In genomic region chr3R:9053021-9053420, dm6 we compare ENCODE assay signal across 6 fruit fly cellular contexts.
A peak's percentile ranks its signal among the peaks of the same experiment; 100 is the strongest.
TF ChIP-seq lines count a peak whose summit lies in the region.

No protein-coding gene starts in this region.

- TF ChIP-seq CTCF in whole organism, embryonic (GFP tag; optimal IDR thresholded peaks at IDR 0.05; lab: Kevin White, UChicago) = no peak

TF ChIP-seq in whole organism, 6 proteins besides CTCF, POLR2A, EP300 and RAD21:
- no peak for TF ChIP-seq usp (GFP tag; optimal IDR thresholded peaks at IDR 0.05; lab: Kevin White, UChicago)
- TF ChIP-seq psq (optimal IDR thresholded peaks at IDR 0.05; lab: Kevin White, UChicago) = no peak
- peak; percentile 93 for TF ChIP-seq Dll (optimal IDR thresholded peaks at IDR 0.05; lab: Kevin White, UChicago)

TF ChIP-seq in whole organism, adult, 20 proteins besides CTCF, POLR2A, EP300 and RAD21 (continues in another document):
- peak; percentile 52 for TF ChIP-seq tj (GFP tag; optimal IDR thresholded peaks at IDR 0.05; lab: Kevin White, UChicago)
- TF ChIP-seq pad (GFP tag; optimal IDR thresholded peaks at IDR 0.05; lab: Kevin White, UChicago) = peak; percentile 88
- peak; percentile 40 for TF ChIP-seq ovo (GFP tag; optimal IDR thresholded peaks at IDR 0.05; lab: Kevin White, UChicago)
- no peak for TF ChIP-seq CG11617 (GFP tag; optimal IDR thresholded peaks at IDR 0.05; lab: Kevin White, UChicago)
- peak; percentile 87 for TF ChIP-seq Mnt (GFP tag; optimal IDR thresholded peaks at IDR 0.05; lab: Kevin White, UChicago)
- TF ChIP-seq CG7045 (GFP tag; optimal IDR thresholded peaks at IDR 0.05; lab: Kevin White, UChicago) = peak; percentile 34
- TF ChIP-seq CG5204 (GFP tag; optimal IDR thresholded peaks at IDR 0.05; lab: Kevin White, UChicago) = no peak
- peak; percentile 17 for TF ChIP-seq CG14711 (tag; optimal IDR thresholded peaks at IDR 0.05; lab: Kevin White, UChicago)
- TF ChIP-seq CG33017 (tag; optimal IDR thresholded peaks at IDR 0.05; lab: Kevin White, UChicago) = peak; percentile 61
- peak; percentile 46 for TF ChIP-seq CG7101 (tag; optimal IDR thresholded peaks at IDR 0.05; lab: Kevin White, UChicago)
- no peak for TF ChIP-seq cnc (optimal IDR thresholded peaks at IDR 0.05; lab: Kevin White, UChicago)
- TF ChIP-seq toe (GFP tag; optimal IDR thresholded peaks at IDR 0.05; lab: Kevin White, UChicago) = no peak
- TF ChIP-seq CG12768 (GFP tag; optimal IDR thresholded peaks at IDR 0.05; lab: Kevin White, UChicago) = peak; percentile 71
- peak; percentile 35 for TF ChIP-seq bab1 (GFP tag; optimal IDR thresholded peaks at IDR 0.05; lab: Kevin White, UChicago)
- peak; percentile 92 for TF ChIP-seq cic (GFP tag; optimal IDR thresholded peaks at IDR 0.05; lab: Kevin White, UChicago)
- TF ChIP-seq Clk (GFP tag; optimal IDR thresholded peaks at IDR 0.05; lab: Kevin White, UChicago) = peak; percentile 35
- TF ChIP-seq kay (GFP tag; lab: Kevin White, UChicago; ENCODE audit: borderline replicate concordance) = no peak
- peak; percentile 9 for TF ChIP-seq Crg-1 (GFP tag; optimal IDR thresholded peaks at IDR 0.05; lab: Kevin White, UChicago)

TF ChIP-seq in whole organism, embryonic, 481 proteins besides CTCF, POLR2A, EP300 and RAD21 (continues in another document):
- TF ChIP-seq CG33557 (GFP tag; optimal IDR thresholded peaks at IDR 0.05; lab: Kevin White, UChicago) = peak; percentile 27
- TF ChIP-seq ac (GFP tag; optimal IDR thresholded peaks at IDR 0.05; lab: Kevin White, UChicago) = no peak
- TF ChIP-seq CG15269 (tag; optimal IDR thresholded peaks at IDR 0.05; lab: Kevin White, UChicago) = peak; percentile 46
- peak; percentile 46 to 67 for TF ChIP-seq Pdp1 (GFP tag; optimal IDR thresholded peaks at IDR 0.05; lab: Kevin White, UChicago)
- peak; percentile 37 for TF ChIP-seq bigmax (GFP tag; optimal IDR thresholded peaks at IDR 0.05; lab: Kevin White, UChicago)
- TF ChIP-seq CG7987 (GFP tag; optimal IDR thresholded peaks at IDR 0.05; lab: Kevin White, UChicago) = peak; percentile 64
- peak; percentile 86 for TF ChIP-seq abd-A (tag; optimal IDR thresholded peaks at IDR 0.05; lab: Kevin White, UChicago)
- TF ChIP-seq cg (GFP tag; optimal IDR thresholded peaks at IDR 0.05; lab: Kevin White, UChicago) = peak; percentile 81
- TF ChIP-seq eyg (GFP tag; optimal IDR thresholded peaks at IDR 0.05; lab: Kevin White, UChicago) = peak; percentile 46
- TF ChIP-seq Myb (GFP tag; optimal IDR thresholded peaks at IDR 0.05; lab: Kevin White, UChicago) = peak; percentile 32
- TF ChIP-seq CG4282 (GFP tag; optimal IDR thresholded peaks at IDR 0.05; lab: Kevin White, UChicago) = peak; percentile 62
- TF ChIP-seq onecut (GFP tag; IDR thresholded peaks at IDR 0.05; lab: Robert Waterston, UW) = peak; percentile 64
- peak; percentile 33 for TF ChIP-seq dmrt99B (tag; optimal IDR thresholded peaks at IDR 0.05; lab: Kevin White, UChicago)
- TF ChIP-seq dm (GFP tag; optimal IDR thresholded peaks at IDR 0.05; lab: Kevin White, UChicago) = peak; percentile 64
- peak; percentile 77 for TF ChIP-seq ERR (GFP tag; optimal IDR thresholded peaks at IDR 0.05; lab: Kevin White, UChicago)
- TF ChIP-seq CG7271 (tag; optimal IDR thresholded peaks at IDR 0.05; lab: Kevin White, UChicago) = no peak
- no peak for TF ChIP-seq CG9437 (GFP tag; optimal IDR thresholded peaks at IDR 0.05; lab: Kevin White, UChicago)
- TF ChIP-seq zen2 (GFP tag; IDR thresholded peaks at IDR 0.05; lab: Robert Waterston, UW; ENCODE audit: partially characterized antibody) = no peak

TF ChIP-seq in whole organism, prepupa, 60 proteins besides CTCF, POLR2A, EP300 and RAD21 (continues in another document):
- no peak for TF ChIP-seq CG10631 (GFP tag; optimal IDR thresholded peaks at IDR 0.05; lab: Kevin White, UChicago)
- peak; percentile 82 for TF ChIP-seq net (GFP tag; optimal IDR thresholded peaks at IDR 0.05; lab: Kevin White, UChicago)
- peak; percentile 75 for TF ChIP-seq CG9139 (GFP tag; optimal IDR thresholded peaks at IDR 0.05; lab: Kevin White, UChicago)
- TF ChIP-seq topi (GFP tag; optimal IDR thresholded peaks at IDR 0.05; lab: Kevin White, UChicago) = peak; percentile 46
- TF ChIP-seq Hr39 (GFP tag; optimal IDR thresholded peaks at IDR 0.05; lab: Kevin White, UChicago) = peak; percentile 19
- peak; percentile 38 for TF ChIP-seq CG34406 (GFP tag; optimal IDR thresholded peaks at IDR 0.05; lab: Kevin White, UChicago)
- peak; percentile 89 for TF ChIP-seq Eip78C (GFP tag; lab: Kevin White, UChicago)
- no peak for TF ChIP-seq CG11294 (GFP tag; IDR thresholded peaks at IDR 0.05; lab: Robert Waterston, UW)
- peak; percentile 57 for TF ChIP-seq CG32006 (GFP tag; optimal IDR thresholded peaks at IDR 0.05; lab: Kevin White, UChicago)
- peak; percentile 53 for TF ChIP-seq CG3032 (tag; optimal IDR thresholded peaks at IDR 0.05; lab: Kevin White, UChicago)
- no peak for TF ChIP-seq Eip93F (GFP tag; optimal IDR thresholded peaks at IDR 0.05; lab: Kevin White, UChicago)
- TF ChIP-seq salr (GFP tag; optimal IDR thresholded peaks at IDR 0.05; lab: Kevin White, UChicago) = no peak
- TF ChIP-seq fd59A (GFP tag; optimal IDR thresholded peaks at IDR 0.05; lab: Kevin White, UChicago) = no peak
- TF ChIP-seq OdsH (GFP tag; optimal IDR thresholded peaks at IDR 0.05; lab: Kevin White, UChicago) = peak; percentile 36
- TF ChIP-seq spab (GFP tag; optimal IDR thresholded peaks at IDR 0.05; lab: Kevin White, UChicago) = peak; percentile 68
- TF ChIP-seq CG7368 (GFP tag; optimal IDR thresholded peaks at IDR 0.05; lab: Kevin White, UChicago) = peak; percentile 46
- TF ChIP-seq Smox (GFP tag; optimal IDR thresholded peaks at IDR 0.05; lab: Kevin White, UChicago) = peak; percentile 48
- no peak for TF ChIP-seq CG15336 (GFP tag; IDR thresholded peaks at IDR 0.05; lab: Robert Waterston, UW)
- peak; percentile 71 for TF ChIP-seq CG16779 (tag; optimal IDR thresholded peaks at IDR 0.05; lab: Kevin White, UChicago)

TF ChIP-seq in whole organism, pupa, 21 proteins besides CTCF, POLR2A, EP300 and RAD21:
- TF ChIP-seq CG9948 (tag; optimal IDR thresholded peaks at IDR 0.05; lab: Kevin White, UChicago) = no peak
- TF ChIP-seq CG12605 (GFP tag; IDR thresholded peaks at IDR 0.05; lab: Robert Waterston, UW) = no peak
- no peak for TF ChIP-seq fd96Ca (GFP tag; IDR thresholded peaks at IDR 0.05; lab: Robert Waterston, UW)
- TF ChIP-seq CG32121 (GFP tag; IDR thresholded peaks at IDR 0.05; lab: Robert Waterston, UW) = no peak
- TF ChIP-seq CG8301 (tag; optimal IDR thresholded peaks at IDR 0.05; lab: Kevin White, UChicago) = peak; percentile 44
- TF ChIP-seq gl (tag; optimal IDR thresholded peaks at IDR 0.05; lab: Kevin White, UChicago) = peak; percentile 74
- TF ChIP-seq Pif1B (GFP tag; optimal IDR thresholded peaks at IDR 0.05; lab: Kevin White, UChicago) = peak; percentile 57
- peak; percentile 60 for TF ChIP-seq CG8159 (tag; optimal IDR thresholded peaks at IDR 0.05; lab: Kevin White, UChicago)
- peak; percentile 56 for TF ChIP-seq Pif1A (GFP tag; optimal IDR thresholded peaks at IDR 0.05; lab: Kevin White, UChicago)
- TF ChIP-seq CG14655 (GFP tag; optimal IDR thresholded peaks at IDR 0.05; lab: Kevin White, UChicago) = peak; percentile 53
- no peak for TF ChIP-seq rn (GFP tag; IDR thresholded peaks at IDR 0.05; lab: Robert Waterston, UW)
- no peak for TF ChIP-seq CG4496 (GFP tag; IDR thresholded peaks at IDR 0.05; lab: Robert Waterston, UW)
- TF ChIP-seq CG13204 (GFP tag; optimal IDR thresholded peaks at IDR 0.05; lab: Kevin White, UChicago) = peak; percentile 95
- no peak for TF ChIP-seq CG34367 (tag; optimal IDR thresholded peaks at IDR 0.05; lab: Kevin White, UChicago)
- peak; percentile 57 for TF ChIP-seq Snoo (tag; optimal IDR thresholded peaks at IDR 0.05; lab: Kevin White, UChicago)
- peak; percentile 44 for TF ChIP-seq EcR (GFP tag; optimal IDR thresholded peaks at IDR 0.05; lab: Kevin White, UChicago)
- peak; percentile 36 for TF ChIP-seq CG15710 (tag; optimal IDR thresholded peaks at IDR 0.05; lab: Kevin White, UChicago)
- no peak for TF ChIP-seq Ets98B (GFP tag; IDR thresholded peaks at IDR 0.05; lab: Robert Waterston, UW)
- peak; percentile 41 for TF ChIP-seq CG17806 (tag; optimal IDR thresholded peaks at IDR 0.05; lab: Kevin White, UChicago)

TF ChIP-seq in whole organism, wandering third instar larva, 38 proteins besides CTCF, POLR2A, EP300 and RAD21 (continues in another document):
- TF ChIP-seq dmrt93B (GFP tag; optimal IDR thresholded peaks at IDR 0.05; lab: Kevin White, UChicago) = no peak
- peak; percentile 56 for TF ChIP-seq HLH106 (tag; optimal IDR thresholded peaks at IDR 0.05; lab: Kevin White, UChicago)
- peak; percentile 96 for TF ChIP-seq h (GFP tag; optimal IDR thresholded peaks at IDR 0.05; lab: Kevin White, UChicago)
- TF ChIP-seq Hnf4 (GFP tag; optimal IDR thresholded peaks at IDR 0.05; lab: Kevin White, UChicago) = peak; percentile 67
- TF ChIP-seq N (GFP tag; optimal IDR thresholded peaks at IDR 0.05; lab: Kevin White, UChicago) = no peak
- TF ChIP-seq fru (GFP tag; optimal IDR thresholded peaks at IDR 0.05; lab: Kevin White, UChicago) = peak; percentile 87
- TF ChIP-seq CrebA (GFP tag; optimal IDR thresholded peaks at IDR 0.05; lab: Kevin White, UChicago; ENCODE audit: borderline replicate concordance) = no peak
- no peak for TF ChIP-seq CG32264 (GFP tag; optimal IDR thresholded peaks at IDR 0.05; lab: Kevin White, UChicago)
- peak; percentile 70 for TF ChIP-seq ey (GFP tag; optimal IDR thresholded peaks at IDR 0.05; lab: Kevin White, UChicago)
- TF ChIP-seq dl (GFP tag; optimal IDR thresholded peaks at IDR 0.05; lab: Kevin White, UChicago; ENCODE audit: insufficient read depth in 1 of 2, partially characterized antibody in 2 of 2) = peak; percentile 53 to 90
- peak; percentile 95 for TF ChIP-seq Dif (GFP tag; optimal IDR thresholded peaks at IDR 0.05; lab: Kevin White, UChicago; ENCODE audit: partially characterized antibody)
- TF ChIP-seq CG9705 (GFP tag; optimal IDR thresholded peaks at IDR 0.05; lab: Kevin White, UChicago) = no peak
- TF ChIP-seq psq (GFP tag; optimal IDR thresholded peaks at IDR 0.05; lab: Kevin White, UChicago) = peak; percentile 69
- no peak for TF ChIP-seq Abd-B (GFP tag; optimal IDR thresholded peaks at IDR 0.05; lab: Kevin White, UChicago)
- no peak for TF ChIP-seq Vsx2 (GFP tag; optimal IDR thresholded peaks at IDR 0.05; lab: Kevin White, UChicago; ENCODE audit: partially characterized antibody)
- TF ChIP-seq Mio (GFP tag; optimal IDR thresholded peaks at IDR 0.05; lab: Kevin White, UChicago) = no peak
- TF ChIP-seq Jra (GFP tag; optimal IDR thresholded peaks at IDR 0.05; lab: Kevin White, UChicago) = peak; percentile 82
- peak; percentile 81 for TF ChIP-seq jim (GFP tag; optimal IDR thresholded peaks at IDR 0.05; lab: Kevin White, UChicago)
- TF ChIP-seq GATAd (GFP tag; optimal IDR thresholded peaks at IDR 0.05; lab: Kevin White, UChicago) = no peak
- peak; percentile 65 for TF ChIP-seq OdsH (GFP tag; optimal IDR thresholded peaks at IDR 0.05; lab: Kevin White, UChicago)
- TF ChIP-seq sage (GFP tag; optimal IDR thresholded peaks at IDR 0.05; lab: Kevin White, UChicago) = no peak
- peak; percentile 79 for TF ChIP-seq rgr (GFP tag; optimal IDR thresholded peaks at IDR 0.05; lab: Kevin White, UChicago)
- no peak for TF ChIP-seq Dfd (GFP tag; optimal IDR thresholded peaks at IDR 0.05; lab: Kevin White, UChicago)
- peak; percentile 71 for TF ChIP-seq woc (GFP tag; optimal IDR thresholded peaks at IDR 0.05; lab: Kevin White, UChicago)
